Worm (Caenorhabditis elegans): ENCODE results near the gene gss-1.

DNA sequence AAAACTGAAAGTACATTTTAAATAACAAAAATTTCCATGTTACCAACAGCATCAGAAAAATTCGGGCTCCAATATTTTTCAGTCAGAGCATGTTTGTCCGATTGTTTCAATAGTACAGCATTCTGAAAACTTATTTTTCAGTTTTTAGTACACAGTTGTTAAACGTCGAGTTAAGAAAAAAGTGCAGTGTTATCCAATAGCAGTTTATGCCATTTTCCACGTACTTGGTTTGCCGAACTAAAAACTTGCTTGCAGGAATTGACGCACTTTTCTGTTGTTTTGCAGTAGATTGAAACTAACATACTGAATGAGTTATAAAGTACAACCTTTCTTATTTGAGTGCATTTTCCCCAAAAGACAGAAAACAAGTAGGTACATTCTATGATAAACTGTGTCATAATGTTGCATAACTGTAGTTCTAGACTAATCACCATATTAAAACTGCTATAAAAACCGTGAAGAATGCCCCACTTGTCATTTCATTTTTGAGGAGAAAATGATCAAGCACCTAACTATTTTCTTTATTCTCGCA is 17.8 kb downstream of the gss-1 start, which contains the start of the genes Y51B9A.14 and Y51B9A.8:
- TF ChIP-seq ztf-11 (tag; optimal IDR thresholded peaks at IDR 0.05) = no peak
- TF ChIP-seq elt-2 (tag; optimal IDR thresholded peaks at IDR 0.05) = no peak
- no peak for TF ChIP-seq nhr-28 (tag; optimal IDR thresholded peaks at IDR 0.05)
- TF ChIP-seq nhr-237 (tag; optimal IDR thresholded peaks at IDR 0.05) = no peak

Data from whole organism, L1 larva.